Worm (Caenorhabditis elegans) whole organism, midembryonic: ENCODE data around the gene prk-1.

Experiments used
- T22C8.4 ChIP-seq: fragments of 200-800 bp; sonication (Bioruptor generic); IDR thresholded peaks from 2 replicates; pipeline ENCODE4 v1.3.6; 2022; ENCODE audit warnings: missing genetic modification characterization, missing compliant biosample characterization
- cog-1 ChIP-seq: sonication (generic microtip); optimal IDR thresholded peaks from 2 replicates; lab custom pipeline; 2016; ENCODE audit warnings: missing genetic modification characterization, missing compliant biosample characterization
- flt-1 ChIP-seq: fragments of 200-800 bp; sonication (Bioruptor generic); IDR thresholded peaks from 2 replicates; pipeline ENCODE4 v1.3.6; 2022; ENCODE audit warnings: missing genetic modification characterization, missing compliant biosample characterization
- klf-2 ChIP-seq: fragments of 200-800 bp; sonication (Bioruptor generic); conservative IDR thresholded peaks from 2 replicates; pipeline ENCODE4 v1.3.6; 2022; ENCODE audit warnings: missing genetic modification reagents, missing genetic modification characterization, missing compliant biosample characterization
- med-1 ChIP-seq: sonication (generic microtip); optimal IDR thresholded peaks from 2 replicates; lab custom pipeline; 2017; ENCODE audit warnings: missing genetic modification characterization, mild to moderate bottlenecking, missing compliant biosample characterization, antibody characterized with exemption, missing genetic modification reagents; ENCODE audit not compliant: insufficient read depth
- ref-1 ChIP-seq: fragments of 200-800 bp; sonication (Bioruptor generic); conservative IDR thresholded peaks from 2 replicates; pipeline ENCODE4 v1.3.6; 2022; ENCODE audit warnings: missing genetic modification reagents, missing genetic modification characterization, missing compliant biosample characterization
- tab-1 ChIP-seq: fragments of 200-800 bp; sonication (Bioruptor generic); IDR thresholded peaks from 2 replicates; pipeline ENCODE4 v1.3.6; 2022; ENCODE audit warnings: missing genetic modification characterization, missing compliant biosample characterization
- ztf-23 ChIP-seq: fragments of 200-800 bp; sonication (Bioruptor generic); IDR thresholded peaks from 2 replicates; pipeline ENCODE4 v1.3.6; 2022; ENCODE audit warnings: missing genetic modification reagents, missing genetic modification characterization, missing compliant biosample characterization
- ztf-29 ChIP-seq: fragments of 200-800 bp; sonication (Bioruptor generic); IDR thresholded peaks from 2 replicates; pipeline ENCODE4 v1.3.6; 2022; ENCODE audit warnings: missing genetic modification reagents, missing genetic modification characterization, missing compliant biosample characterization

prk-1 gene

DNA sequence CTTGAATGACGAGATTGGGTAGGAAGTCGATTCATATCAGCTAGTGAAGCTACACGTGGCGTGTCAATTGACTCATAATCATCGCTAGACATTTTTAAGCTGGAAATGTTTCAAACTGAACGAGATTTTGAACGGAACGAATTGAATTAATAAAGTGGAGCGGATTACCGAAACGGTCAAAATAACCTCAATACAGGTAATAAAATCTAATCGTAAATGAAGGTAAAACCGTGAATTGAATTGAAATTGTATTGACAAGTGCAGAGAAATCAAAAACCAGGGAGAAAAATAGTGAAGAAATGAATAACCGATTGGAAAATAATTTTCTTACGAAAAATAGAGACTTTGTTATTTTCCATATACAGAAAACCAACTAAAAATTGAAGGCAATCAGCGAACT, 39.1 kb downstream of the prk-1 start, which contains the start of gene cyk-1:
Gene cyk-1 (minus strand): TSS at position 101 of the 400 bp plus-strand sequence.
- TF ChIP-seq flt-1 (GFP tag; lab: Robert Waterston, UW) (no peak), klf-2 (GFP tag; lab: Robert Waterston, UW) (no peak), ref-1 (GFP tag; lab: Robert Waterston, UW) (no peak), ztf-29 (GFP tag; lab: Robert Waterston, UW) (no peak), med-1 (GFP tag; lab: Kevin White, UChicago) (no peak), cog-1 (no peak), T22C8.4 (GFP tag; lab: Robert Waterston, UW) (no peak), ztf-23 (GFP tag; lab: Robert Waterston, UW) (no peak)

DNA sequence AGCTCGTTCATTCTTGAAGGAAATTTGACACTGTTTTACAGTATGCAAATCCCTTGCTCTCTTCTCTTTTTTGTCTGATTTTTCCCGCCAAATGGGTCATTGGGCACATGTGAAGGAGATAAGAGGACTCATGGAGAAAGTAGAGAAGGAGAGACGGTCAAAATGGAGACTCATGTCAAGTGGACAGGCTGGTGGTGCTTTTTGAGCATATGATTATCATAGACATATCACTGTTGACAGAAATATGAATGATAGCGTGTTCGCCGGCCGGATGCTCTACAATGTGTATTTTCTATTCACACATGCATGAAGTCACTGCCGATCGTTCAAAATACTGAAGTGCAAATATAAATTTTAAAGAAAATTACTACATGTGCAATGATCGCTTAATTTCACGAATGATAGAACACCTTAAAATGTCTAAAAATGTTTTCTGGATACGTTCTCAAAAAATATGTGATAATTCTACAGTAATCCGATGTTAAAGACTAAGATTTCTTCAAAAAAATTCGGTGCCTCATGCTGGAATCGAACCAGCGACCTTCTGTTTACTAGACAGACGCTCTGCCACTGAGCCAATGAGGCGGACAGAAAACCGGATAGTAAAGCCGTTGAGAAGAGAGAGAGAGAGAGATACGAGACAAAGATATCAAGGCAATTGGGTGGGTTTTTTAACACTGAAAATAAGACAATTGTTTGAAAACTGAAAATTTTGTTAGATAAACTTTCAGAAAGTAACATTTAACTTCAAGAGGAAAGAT, 40.3 kb downstream of the prk-1 start:
- TF ChIP-seq ref-1 (GFP tag; lab: Robert Waterston, UW) (0 out of 2 replicates have a peak, but pooled peaks have one; percentile 31), ztf-23 (GFP tag; lab: Robert Waterston, UW) (0 out of 2 replicates have a peak, but pooled peaks have one; percentile 11), tab-1 (peak; percentile 76; the same call in 1 of the 2 replicates), T22C8.4 (GFP tag; lab: Robert Waterston, UW) (peak; percentile 55; the same call in 1 of the 2 replicates), med-1 (GFP tag; lab: Kevin White, UChicago) (no peak), ztf-29 (GFP tag; lab: Robert Waterston, UW) (peak; percentile 38; the same call in 1 of the 2 replicates), flt-1 (GFP tag; lab: Robert Waterston, UW) (peak; percentile 80), cog-1 (no peak), klf-2 (GFP tag; lab: Robert Waterston, UW) (no peak)

DNA sequence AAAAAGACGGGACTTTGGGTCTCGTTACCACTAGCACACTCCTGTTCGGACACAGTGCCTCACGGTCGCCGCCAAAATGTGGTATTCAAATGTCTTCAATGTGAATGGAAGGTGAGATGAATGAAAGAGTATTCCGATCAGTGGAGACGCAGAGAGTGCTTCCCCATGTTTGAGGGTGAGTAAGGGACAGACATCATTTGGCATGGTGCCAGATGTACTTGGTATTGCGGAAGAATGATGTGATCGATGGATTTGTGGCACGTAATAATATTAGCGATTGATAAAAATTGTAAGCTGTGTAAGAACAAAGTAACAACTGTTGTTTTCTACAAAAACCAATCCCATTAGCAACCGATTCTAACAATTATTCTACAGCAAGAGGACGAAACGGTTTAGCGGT, 42.1 kb downstream of the prk-1 start:
- TF ChIP-seq ztf-29 (GFP tag; lab: Robert Waterston, UW) (no peak), flt-1 (GFP tag; lab: Robert Waterston, UW) (no peak), med-1 (GFP tag; lab: Kevin White, UChicago) (no peak), ref-1 (GFP tag; lab: Robert Waterston, UW) (no peak), cog-1 (no peak), T22C8.4 (GFP tag; lab: Robert Waterston, UW) (no peak), ztf-23 (GFP tag; lab: Robert Waterston, UW) (no peak), klf-2 (GFP tag; lab: Robert Waterston, UW) (no peak), tab-1 (no peak)

DNA sequence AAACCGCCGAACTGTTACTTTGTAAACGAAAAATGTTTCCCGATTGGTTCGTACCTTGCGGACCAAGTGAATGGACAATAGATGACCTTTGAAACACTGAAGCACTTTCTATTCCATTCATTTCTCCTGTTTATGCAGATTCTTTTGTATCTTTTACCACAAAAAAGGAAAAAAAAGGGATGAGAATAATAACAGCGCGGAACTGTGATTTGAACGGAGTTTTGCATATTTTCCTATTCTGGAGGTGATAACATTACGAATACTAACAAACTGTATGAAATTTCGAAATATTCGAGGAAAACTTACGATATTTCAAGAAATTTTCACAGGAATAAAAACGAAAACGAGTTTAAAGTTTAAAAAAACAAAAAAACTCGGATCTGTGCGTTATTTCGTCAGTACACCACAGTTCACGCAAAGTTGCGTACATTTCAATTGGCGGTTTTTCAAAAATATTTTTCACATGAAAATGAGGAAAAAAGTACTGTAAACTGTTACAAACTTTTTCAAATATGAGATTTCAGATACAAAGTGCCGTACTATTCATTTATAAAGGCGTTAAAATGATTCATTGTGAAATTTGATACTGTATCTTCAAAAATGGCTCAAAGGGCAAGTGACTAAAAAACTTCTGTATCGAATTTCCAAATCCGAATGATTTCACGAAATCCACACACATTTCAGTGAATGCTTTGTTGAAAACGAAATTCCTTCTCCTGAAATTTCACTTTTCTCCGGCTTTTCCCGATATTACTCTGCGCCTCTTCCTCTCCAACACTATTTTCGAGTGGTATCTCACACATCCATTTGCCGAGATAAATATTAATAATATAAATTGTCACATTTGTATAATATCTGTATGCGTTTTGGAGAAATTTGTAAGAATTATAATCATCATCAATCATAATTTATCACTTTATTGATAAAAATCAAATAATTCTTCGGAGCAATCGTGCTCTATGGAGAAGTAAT, 44.6 kb downstream of the prk-1 start:
- no peak for TF ChIP-seq klf-2 (GFP tag; lab: Robert Waterston, UW)
- no peak for TF ChIP-seq cog-1
- TF ChIP-seq flt-1 (GFP tag; lab: Robert Waterston, UW) = no peak
- no peak for TF ChIP-seq ztf-29 (GFP tag; lab: Robert Waterston, UW)
- no peak for TF ChIP-seq med-1 (GFP tag; lab: Kevin White, UChicago)
- no peak for TF ChIP-seq ztf-23 (GFP tag; lab: Robert Waterston, UW)
- TF ChIP-seq T22C8.4 (GFP tag; lab: Robert Waterston, UW) = no peak
- TF ChIP-seq tab-1 = no peak
- no peak for TF ChIP-seq ref-1 (GFP tag; lab: Robert Waterston, UW)

DNA sequence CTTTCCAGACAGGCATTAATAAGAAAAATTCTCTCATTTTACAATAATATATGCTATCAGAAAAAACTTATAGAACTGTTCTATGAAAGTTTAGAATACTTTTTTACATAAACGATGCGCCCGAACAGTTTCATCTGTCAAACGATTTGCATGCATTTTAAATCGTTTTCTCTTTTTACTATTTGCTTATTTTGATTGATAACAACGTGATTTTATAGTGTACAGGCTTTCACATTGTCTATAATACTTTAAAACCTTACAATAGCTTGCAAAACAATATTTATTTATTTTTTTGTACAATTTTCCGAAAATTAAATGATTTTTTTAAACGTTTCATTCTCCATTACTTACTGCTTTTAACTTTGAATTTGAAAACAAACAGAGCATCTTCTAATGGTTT, 55.7 kb downstream of the prk-1 start, which contains the start of gene R01H2.7:
Gene R01H2.7 (minus strand): TSS at position 101 of the 400 bp plus-strand sequence.
- TF ChIP-seq T22C8.4 (GFP tag; lab: Robert Waterston, UW) = no peak
- no peak for TF ChIP-seq ztf-23 (GFP tag; lab: Robert Waterston, UW)
- TF ChIP-seq ztf-29 (GFP tag; lab: Robert Waterston, UW) = no peak
- no peak for TF ChIP-seq klf-2 (GFP tag; lab: Robert Waterston, UW)
- TF ChIP-seq flt-1 (GFP tag; lab: Robert Waterston, UW) = no peak
- no peak for TF ChIP-seq med-1 (GFP tag; lab: Kevin White, UChicago)
- no peak for TF ChIP-seq ref-1 (GFP tag; lab: Robert Waterston, UW)
- TF ChIP-seq cog-1 = no peak
- TF ChIP-seq tab-1 = no peak
